Worm (Caenorhabditis elegans) whole organism, L2 larva: Measurements from ENCODE around the gene gcsh-1.

Source experiments
- C34F6.9 ChIP-seq: fragments of 150-350 bp; optimal IDR thresholded peaks from 2 replicates; lab custom pipeline; 2014; ENCODE audit warnings: missing biosample characterization, missing genetic modification characterization
- F13H6.1 ChIP-seq: sonication (generic microtip); optimal IDR thresholded peaks from 2 replicates; lab custom pipeline; 2016; ENCODE audit warnings: missing genetic modification characterization, missing compliant biosample characterization
- R02D3.7 ChIP-seq: fragments of 150-350 bp; optimal IDR thresholded peaks from 2 replicates; lab custom pipeline; 2014; ENCODE audit warnings: missing biosample characterization, missing genetic modification characterization
- Y55F3AM.14 ChIP-seq: fragments of 200-800 bp; sonication (Bioruptor generic); optimal IDR thresholded peaks from 2 replicates; lab custom pipeline; 2018; ENCODE audit warnings: mild to moderate bottlenecking, missing genetic modification characterization, missing compliant biosample characterization
- ZK546.5 ChIP-seq: sonication (generic microtip); optimal IDR thresholded peaks from 2 replicates; lab custom pipeline; 2017; ENCODE audit warnings: missing biosample characterization, missing genetic modification characterization
- aly-2 ChIP-seq: fragments of 150-350 bp; optimal IDR thresholded peaks from 2 replicates; lab custom pipeline; 2014; ENCODE audit warnings: missing biosample characterization, missing genetic modification characterization
- ama-1 ChIP-seq: fragments of 150-350 bp; optimal IDR thresholded peaks from 2 replicates; lab custom pipeline; 2018; ENCODE audit warnings: inconsistent platforms
- blmp-1 ChIP-seq: sonication (generic microtip); optimal IDR thresholded peaks from 2 replicates; lab custom pipeline; 2017; ENCODE audit warnings: missing genetic modification characterization, mild to moderate bottlenecking, missing compliant biosample characterization, antibody characterized with exemption, moderate library complexity; ENCODE audit not compliant: insufficient read depth
- crh-2 ChIP-seq: sonication (generic microtip); optimal IDR thresholded peaks from 2 replicates; lab custom pipeline; 2017; ENCODE audit warnings: missing biosample characterization, missing genetic modification characterization
- dmd-4 ChIP-seq: sonication (generic microtip); optimal IDR thresholded peaks from 2 replicates; lab custom pipeline; 2017; ENCODE audit warnings: missing biosample characterization, missing genetic modification characterization
- egl-27 ChIP-seq: sonication (generic microtip); optimal IDR thresholded peaks from 3 replicates; lab custom pipeline; 2017; ENCODE audit warnings: missing biosample characterization, missing genetic modification reagents, missing genetic modification characterization
- elt-1 ChIP-seq: fragments of 150-350 bp; optimal IDR thresholded peaks from 2 replicates; lab custom pipeline; 2014; ENCODE audit warnings: missing biosample characterization, missing genetic modification characterization
- fos-1 ChIP-seq: fragments of 150-350 bp; optimal IDR thresholded peaks from 2 replicates; lab custom pipeline; 2014; ENCODE audit warnings: missing biosample characterization, missing genetic modification characterization
- gmeb-1 ChIP-seq: fragments of 150-350 bp; optimal IDR thresholded peaks from 2 replicates; lab custom pipeline; 2014; ENCODE audit warnings: missing biosample characterization, missing genetic modification characterization
- lin-11 ChIP-seq: fragments of 150-350 bp; sonication (generic microtip); optimal IDR thresholded peaks from 2 replicates; lab custom pipeline; 2014; ENCODE audit warnings: missing biosample characterization, missing genetic modification characterization, inconsistent platforms, mixed read lengths
- lin-13 ChIP-seq: fragments of 150-350 bp; optimal IDR thresholded peaks from 2 replicates; lab custom pipeline; 2014; ENCODE audit warnings: missing biosample characterization, missing genetic modification reagents, missing genetic modification characterization
- lin-39 ChIP-seq: fragments of 150-350 bp; optimal IDR thresholded peaks from 2 replicates; lab custom pipeline; 2014; ENCODE audit warnings: missing biosample characterization, missing genetic modification reagents, missing genetic modification characterization
- lsy-2 ChIP-seq, 2 experiments: fragments of 150-350 bp in 1 of 2; sonication (generic microtip) in 1 of 2; optimal IDR thresholded peaks; 2 replicates each; lab custom pipeline; 2014 to 2017; ENCODE audit warnings: missing biosample characterization in 2 of 2, missing genetic modification characterization in 2 of 2
- mbf-1 ChIP-seq: sonication (generic microtip); optimal IDR thresholded peaks from 2 replicates; lab custom pipeline; 2017; ENCODE audit warnings: missing biosample characterization, missing genetic modification characterization
- mdl-1 ChIP-seq, 2 experiments: fragments of 150-350 bp in 1 of 2; sonication (generic microtip) in 1 of 2; optimal IDR thresholded peaks; 2 replicates each; lab custom pipeline; 2017; ENCODE audit warnings: missing biosample characterization in 2 of 2, missing genetic modification characterization in 2 of 2
- nhr-10 ChIP-seq: sonication (generic microtip); optimal IDR thresholded peaks from 2 replicates; lab custom pipeline; 2017; ENCODE audit warnings: missing biosample characterization, missing genetic modification characterization
- nhr-11 ChIP-seq: fragments of 150-350 bp; optimal IDR thresholded peaks from 2 replicates; lab custom pipeline; 2014; ENCODE audit warnings: missing biosample characterization, missing genetic modification characterization
- nhr-12 ChIP-seq: fragments of 150-350 bp; optimal IDR thresholded peaks from 2 replicates; lab custom pipeline; 2014; ENCODE audit warnings: missing biosample characterization, missing genetic modification characterization
- nhr-129 ChIP-seq: fragments of 150-350 bp; optimal IDR thresholded peaks from 2 replicates; lab custom pipeline; 2014; ENCODE audit warnings: missing biosample characterization, missing genetic modification characterization
- nhr-21 ChIP-seq: fragments of 150-350 bp; optimal IDR thresholded peaks from 2 replicates; lab custom pipeline; 2014; ENCODE audit warnings: missing biosample characterization, missing genetic modification characterization
- nhr-6 ChIP-seq: fragments of 150-350 bp; optimal IDR thresholded peaks from 2 replicates; lab custom pipeline; 2014; ENCODE audit warnings: missing biosample characterization, missing genetic modification characterization
- nhr-77 ChIP-seq: fragments of 150-350 bp; optimal IDR thresholded peaks from 2 replicates; lab custom pipeline; 2014; ENCODE audit warnings: missing biosample characterization, missing genetic modification characterization
- sem-4 ChIP-seq: fragments of 150-350 bp; optimal IDR thresholded peaks from 2 replicates; lab custom pipeline; 2014; ENCODE audit warnings: missing biosample characterization, missing genetic modification reagents, missing genetic modification characterization
- sma-3 ChIP-seq: sonication (generic microtip); optimal IDR thresholded peaks from 2 replicates; lab custom pipeline; 2016; ENCODE audit warnings: missing genetic modification reagents, missing genetic modification characterization, missing compliant biosample characterization
- sma-9 ChIP-seq, 2 experiments: fragments of 150-350 bp in 1 of 2; sonication (generic microtip) in 1 of 2; optimal IDR thresholded peaks; 2 replicates each; lab custom pipeline; 2014 to 2016; ENCODE audit warnings: missing genetic modification characterization in 2 of 2, mild to moderate bottlenecking in 1 of 2, missing biosample characterization in 1 of 2, missing compliant biosample characterization in 1 of 2, missing genetic modification reagents in 1 of 2, moderate library complexity in 1 of 2
- snpc-4 ChIP-seq: fragments of 150-350 bp; optimal IDR thresholded peaks from 2 replicates; lab custom pipeline; 2014; ENCODE audit warnings: missing biosample characterization, missing genetic modification characterization
- unc-39 ChIP-seq: fragments of 150-350 bp; optimal IDR thresholded peaks from 2 replicates; lab custom pipeline; 2014; ENCODE audit warnings: missing biosample characterization, missing genetic modification characterization
- unc-55 ChIP-seq: fragments of 150-350 bp; sonication (generic microtip); optimal IDR thresholded peaks from 3 replicates; lab custom pipeline; 2014; ENCODE audit warnings: missing biosample characterization, missing genetic modification reagents, missing genetic modification characterization
- unc-62 ChIP-seq: fragments of 150-350 bp; optimal IDR thresholded peaks from 2 replicates; lab custom pipeline; 2014; ENCODE audit warnings: missing biosample characterization, missing genetic modification reagents, missing genetic modification characterization
- ztf-1 ChIP-seq: fragments of 200-800 bp; sonication (Bioruptor generic); conservative IDR thresholded peaks from 2 replicates; pipeline ENCODE4 v1.3.6; 2022; ENCODE audit warnings: missing genetic modification characterization, missing compliant biosample characterization
- ztf-11 ChIP-seq: sonication (generic microtip); optimal IDR thresholded peaks from 2 replicates; lab custom pipeline; 2017; ENCODE audit warnings: missing biosample characterization, missing genetic modification characterization

gcsh-1 gene

ce11 chrX:14478743-14479428, 36.0 kb downstream of the gcsh-1 start, which contains the start of gene M163.11:
Gene M163.11 (plus strand): TSS chrX:14479378.
- no peak for TF ChIP-seq ztf-1 (GFP tag; lab: Robert Waterston, UW)
- no peak for TF ChIP-seq unc-62 (GFP tag; lab: Kevin White, UChicago)
- TF ChIP-seq fos-1 (tag; lab: Kevin White, UChicago), result peak; percentile 12
- TF ChIP-seq aly-2 (tag; lab: Kevin White, UChicago), result no peak
- no peak for TF ChIP-seq ZK546.5 (tag; lab: Kevin White, UChicago)
- no peak for TF ChIP-seq snpc-4 (tag; lab: Kevin White, UChicago)
- peak; percentile 27 for TF ChIP-seq nhr-21 (tag; lab: Kevin White, UChicago)
- no peak for TF ChIP-seq sem-4 (tag; lab: Kevin White, UChicago)
- peak; percentile 1 for TF ChIP-seq nhr-129 (tag; lab: Kevin White, UChicago)
- TF ChIP-seq crh-2 (tag; lab: Kevin White, UChicago), result peak; percentile 40
- peak; percentile 4 for TF ChIP-seq sma-9 (GFP tag; optimal IDR thresholded peaks at IDR 0.05; lab: Kevin White, UChicago)
- TF ChIP-seq sma-9 (tag; optimal IDR thresholded peaks at IDR 0.05; lab: Kevin White, UChicago), result no peak
- no peak for TF ChIP-seq nhr-12 (tag; lab: Kevin White, UChicago)
- no peak for TF ChIP-seq unc-39 (tag; lab: Kevin White, UChicago)
- TF ChIP-seq lin-11 (tag; lab: Kevin White, UChicago), result no peak
- TF ChIP-seq dmd-4 (tag; lab: Kevin White, UChicago), result no peak
- no peak for TF ChIP-seq ama-1 (lab: Kevin White, UChicago)
- no peak for TF ChIP-seq Y55F3AM.14 (GFP tag; lab: Kevin White, UChicago)
- no peak for TF ChIP-seq blmp-1 (tag; lab: Kevin White, UChicago)
- no peak for TF ChIP-seq R02D3.7 (tag; lab: Kevin White, UChicago)
- TF ChIP-seq gmeb-1 (tag; lab: Kevin White, UChicago), result peak; percentile 35
- no peak for TF ChIP-seq nhr-10
- no peak for TF ChIP-seq elt-1
- TF ChIP-seq lsy-2 (tag; optimal IDR thresholded peaks at IDR 0.05; lab: Kevin White, UChicago), result peak in 1 of 2 experiments; percentile 11
- TF ChIP-seq egl-27 (tag; lab: Kevin White, UChicago), result no peak
- TF ChIP-seq ztf-11, result no peak
- TF ChIP-seq F13H6.1 (tag; lab: Kevin White, UChicago), result peak; percentile 1
- no peak for TF ChIP-seq lin-13
- peak; percentile 57 for TF ChIP-seq sma-3 (GFP tag; lab: Kevin White, UChicago)
- no peak for TF ChIP-seq mbf-1 (tag; lab: Kevin White, UChicago)
- no peak for TF ChIP-seq mdl-1 (tag; optimal IDR thresholded peaks at IDR 0.05; lab: Kevin White, UChicago)
- no peak for TF ChIP-seq lin-39 (tag; lab: Kevin White, UChicago)
- TF ChIP-seq nhr-11 (tag; lab: Kevin White, UChicago), result no peak

- TF ChIP-seq ztf-1 (GFP tag; lab: Robert Waterston, UW) (no peak), snpc-4 (tag; lab: Kevin White, UChicago) (peak; percentile 98), C34F6.9 (tag; lab: Kevin White, UChicago) (peak; percentile 49), unc-55 (GFP tag; lab: Kevin White, UChicago) (peak; percentile 88), nhr-21 (tag; lab: Kevin White, UChicago) (peak; percentile 20), gmeb-1 (tag; lab: Kevin White, UChicago) (no peak), sma-9 (GFP tag; optimal IDR thresholded peaks at IDR 0.05; lab: Kevin White, UChicago) (peak; percentile 65), sma-9 (tag; optimal IDR thresholded peaks at IDR 0.05; lab: Kevin White, UChicago) (no peak), lsy-2 (tag; optimal IDR thresholded peaks at IDR 0.05; lab: Kevin White, UChicago) (peak; percentile 28 to 54), blmp-1 (tag; lab: Kevin White, UChicago) (no peak), nhr-6 (peak; percentile 55), lin-13 (peak; percentile 4), sem-4 (tag; lab: Kevin White, UChicago) (no peak), lin-11 (tag; lab: Kevin White, UChicago) (no peak)
Observed at ce11 chrX:14478193-14478592, 36.7 kb downstream of the gcsh-1 start.

- TF ChIP-seq nhr-77 (tag; lab: Kevin White, UChicago) (no peak), gmeb-1 (tag; lab: Kevin White, UChicago) (no peak), nhr-12 (tag; lab: Kevin White, UChicago) (no peak), snpc-4 (tag; lab: Kevin White, UChicago) (peak; percentile 93), sma-3 (GFP tag; lab: Kevin White, UChicago) (peak; percentile 17)
Observed at ce11 chrX:14477338-14477737, 37.5 kb downstream of the gcsh-1 start.
